Worm (Caenorhabditis elegans): ENCODE data around the gene dnj-16.
A peak's percentile ranks its signal among the peaks of the same experiment; 100 is the strongest.

- TF ChIP-seq pag-3 (tag; optimal IDR thresholded peaks at IDR 0.05; ENCODE audit: borderline replicate concordance, insufficient read depth) (no peak), fkh-10 (GFP tag; optimal IDR thresholded peaks at IDR 0.05) (no peak), efl-1 (optimal IDR thresholded peaks at IDR 0.05) (peak; percentile 49 to 74), efl-1 (GFP tag; optimal IDR thresholded peaks at IDR 0.05 in 1 of 2) (peak; percentile 66 to 98), nhr-12 (tag; optimal IDR thresholded peaks at IDR 0.05) (no peak)
Observed at ce11 chrIII:4170903-4171377, 20.0 kb upstream of the dnj-16 start, which contains the start of the genes rnf-121 and C16C10.4.
